Worm (Caenorhabditis elegans) whole organism, mixed stage, embryonic: Measurements from ENCODE around the gene srh-25.
A peak's percentile ranks its signal among the peaks of the same experiment; 100 is the strongest.

Source experiments
- M03D4.4 ChIP-seq: sonication (generic microtip); optimal IDR thresholded peaks from 2 replicates; lab custom pipeline; 2017; ENCODE audit warnings: mild to moderate bottlenecking, missing genetic modification characterization, missing compliant biosample characterization
- bed-3 ChIP-seq: fragments of 200-800 bp; sonication (Bioruptor generic); optimal IDR thresholded peaks from 3 replicates; lab custom pipeline; 2018; ENCODE audit warnings: mild to moderate bottlenecking, missing genetic modification characterization, moderate library complexity, missing compliant biosample characterization
- blmp-1 ChIP-seq: fragments of 150-350 bp; optimal IDR thresholded peaks from 2 replicates; lab custom pipeline; 2014; ENCODE audit warnings: missing biosample characterization, missing genetic modification characterization
- ceh-39 ChIP-seq: fragments of 150-350 bp; optimal IDR thresholded peaks from 2 replicates; lab custom pipeline; 2014; ENCODE audit warnings: missing biosample characterization, missing genetic modification characterization
- ceh-43 ChIP-seq: fragments of 200-800 bp; sonication (Bioruptor generic); optimal IDR thresholded peaks from 2 replicates; lab custom pipeline; 2018; ENCODE audit warnings: mild to moderate bottlenecking, missing genetic modification characterization, moderate library complexity, missing compliant biosample characterization
- ceh-83 ChIP-seq: fragments of 200-800 bp; sonication (Bioruptor generic); optimal IDR thresholded peaks from 2 replicates; lab custom pipeline; 2018; ENCODE audit warnings: mild to moderate bottlenecking, missing genetic modification characterization, missing compliant biosample characterization
- ces-1 ChIP-seq: fragments of 150-350 bp; optimal IDR thresholded peaks from 2 replicates; lab custom pipeline; 2014; ENCODE audit warnings: missing biosample characterization, missing genetic modification reagents, missing genetic modification characterization
- drap-1 ChIP-seq: fragments of 200-800 bp; sonication (Bioruptor generic); optimal IDR thresholded peaks from 3 replicates; lab custom pipeline; 2018; ENCODE audit warnings: mild to moderate bottlenecking, missing genetic modification characterization, missing compliant biosample characterization
- elt-1 ChIP-seq: sonication (generic microtip); optimal IDR thresholded peaks from 2 replicates; lab custom pipeline; 2017; ENCODE audit warnings: missing genetic modification characterization, mild to moderate bottlenecking, missing compliant biosample characterization, antibody characterized with exemption, moderate library complexity, borderline replicate concordance; ENCODE audit not compliant: insufficient read depth
- flh-1 ChIP-seq: fragments of 200-800 bp; sonication (Bioruptor generic); optimal IDR thresholded peaks from 2 replicates; lab custom pipeline; 2018; ENCODE audit warnings: mild to moderate bottlenecking, missing genetic modification characterization, moderate library complexity, missing compliant biosample characterization
- ham-2 ChIP-seq: fragments of 200-800 bp; sonication (Bioruptor generic); optimal IDR thresholded peaks from 2 replicates; lab custom pipeline; 2018; ENCODE audit warnings: mild to moderate bottlenecking, missing genetic modification characterization, missing compliant biosample characterization
- hlh-1 ChIP-seq: fragments of 150-350 bp; optimal IDR thresholded peaks from 2 replicates; lab custom pipeline; 2014; ENCODE audit warnings: missing biosample characterization, missing genetic modification reagents, missing genetic modification characterization
- lin-13 ChIP-seq: fragments of 150-350 bp; optimal IDR thresholded peaks from 2 replicates; lab custom pipeline; 2014; ENCODE audit warnings: missing biosample characterization, missing genetic modification characterization
- lin-32 ChIP-seq: fragments of 200-800 bp; sonication (Bioruptor generic); optimal IDR thresholded peaks from 2 replicates; lab custom pipeline; 2018; ENCODE audit warnings: mild to moderate bottlenecking, missing genetic modification characterization, missing compliant biosample characterization
- lsy-2 ChIP-seq: fragments of 150-350 bp; optimal IDR thresholded peaks from 2 replicates; lab custom pipeline; 2014; ENCODE audit warnings: missing biosample characterization, missing genetic modification characterization
- mab-5 ChIP-seq: fragments of 150-350 bp; optimal IDR thresholded peaks from 2 replicates; lab custom pipeline; 2014; ENCODE audit warnings: missing biosample characterization, missing genetic modification characterization
- mep-1 ChIP-seq: fragments of 150-350 bp; optimal IDR thresholded peaks from 2 replicates; lab custom pipeline; 2017; ENCODE audit warnings: missing biosample characterization, missing genetic modification reagents, missing genetic modification characterization, inconsistent platforms
- mls-2 ChIP-seq: sonication (generic microtip); optimal IDR thresholded peaks from 2 replicates; lab custom pipeline; 2016; ENCODE audit warnings: mild to moderate bottlenecking, missing genetic modification characterization, moderate library complexity, missing compliant biosample characterization
- nhr-12 ChIP-seq: fragments of 150-350 bp; optimal IDR thresholded peaks from 2 replicates; lab custom pipeline; 2014; ENCODE audit warnings: missing biosample characterization, missing genetic modification characterization
- nhr-2 ChIP-seq: fragments of 150-350 bp; optimal IDR thresholded peaks from 2 replicates; lab custom pipeline; 2014; ENCODE audit warnings: missing biosample characterization, missing genetic modification characterization
- nhr-237 ChIP-seq: fragments of 150-350 bp; optimal IDR thresholded peaks from 2 replicates; lab custom pipeline; 2014; ENCODE audit warnings: missing biosample characterization, missing genetic modification characterization
- nhr-76 ChIP-seq: sonication (generic microtip); optimal IDR thresholded peaks from 2 replicates; lab custom pipeline; 2017; ENCODE audit warnings: missing biosample characterization, missing genetic modification characterization
- pha-4 ChIP-seq: fragments of 150-350 bp; optimal IDR thresholded peaks from 2 replicates; lab custom pipeline; 2018; ENCODE audit warnings: missing biosample characterization, missing genetic modification reagents, missing genetic modification characterization
- sem-2 ChIP-seq: fragments of 200-800 bp; sonication (Bioruptor generic); optimal IDR thresholded peaks from 2 replicates; lab custom pipeline; 2018; ENCODE audit warnings: mild to moderate bottlenecking, missing genetic modification characterization, missing compliant biosample characterization
- snpc-4 ChIP-seq: fragments of 150-350 bp; optimal IDR thresholded peaks from 2 replicates; lab custom pipeline; 2014; ENCODE audit warnings: missing biosample characterization, missing genetic modification characterization
- sptf-1 ChIP-seq: sonication (generic microtip); optimal IDR thresholded peaks from 2 replicates; lab custom pipeline; 2017; ENCODE audit warnings: mild to moderate bottlenecking, missing genetic modification characterization, moderate library complexity, missing compliant biosample characterization
- tbx-8 ChIP-seq: fragments of 200-800 bp; sonication (Bioruptor generic); optimal IDR thresholded peaks from 2 replicates; lab custom pipeline; 2018; ENCODE audit warnings: mild to moderate bottlenecking, missing genetic modification characterization, moderate library complexity, missing compliant biosample characterization
- unc-120 ChIP-seq: sonication (generic microtip); optimal IDR thresholded peaks from 2 replicates; lab custom pipeline; 2017; ENCODE audit warnings: missing genetic modification characterization, missing compliant biosample characterization; ENCODE audit not compliant: poor library complexity, severe bottlenecking
- unc-39 ChIP-seq: fragments of 150-350 bp; optimal IDR thresholded peaks from 2 replicates; lab custom pipeline; 2014; ENCODE audit warnings: missing biosample characterization, missing genetic modification characterization
- zip-8 ChIP-seq: fragments of 150-350 bp; optimal IDR thresholded peaks from 2 replicates; lab custom pipeline; 2014; ENCODE audit warnings: missing biosample characterization, missing genetic modification characterization
- ztf-11 ChIP-seq: fragments of 150-350 bp; optimal IDR thresholded peaks from 2 replicates; lab custom pipeline; 2014; ENCODE audit warnings: missing biosample characterization, missing genetic modification characterization

srh-25 gene

ce11 chrV:12421360-12421759 lies 12.3 kb downstream of the srh-25 start:
- TF ChIP-seq nhr-237 (tag; lab: Kevin White, UChicago), result no peak
- TF ChIP-seq ces-1 (GFP tag; lab: Kevin White, UChicago), result peak; percentile 74

DNA sequence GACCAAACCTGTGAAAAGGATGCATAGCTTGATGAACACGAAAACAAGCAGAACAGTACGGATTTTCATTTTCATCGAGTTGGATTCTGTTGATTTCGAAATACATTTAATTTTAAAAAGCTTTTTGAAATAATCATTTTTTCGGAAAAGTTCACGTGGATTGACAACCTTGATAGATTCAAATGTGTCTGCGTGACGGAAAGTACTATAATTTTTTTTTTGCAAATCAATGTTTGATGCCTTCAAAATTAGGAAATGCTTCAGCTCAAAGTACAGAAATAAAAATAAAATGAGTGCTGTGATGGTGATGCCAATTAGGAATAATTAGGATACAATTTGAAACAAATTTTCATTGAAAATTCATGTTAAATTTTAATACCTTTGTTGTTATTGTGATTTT lies 12.8 kb downstream of the srh-25 start, which contains the start of gene C54D10.4:
Gene C54D10.4 (minus strand): TSS at position 101 of the 400 bp plus-strand sequence.
- TF ChIP-seq nhr-2, result no peak
- TF ChIP-seq mep-1 (tag; lab: Kevin White, UChicago), result no peak
- TF ChIP-seq ham-2, result no peak
- TF ChIP-seq lin-13 (tag; lab: Kevin White, UChicago), result no peak
- TF ChIP-seq unc-120 (tag; lab: Kevin White, UChicago), result no peak
- no peak for TF ChIP-seq pha-4 (tag; lab: Kevin White, UChicago)
- no peak for TF ChIP-seq sptf-1 (tag; lab: Kevin White, UChicago)
- no peak for TF ChIP-seq lin-32 (GFP tag; lab: Kevin White, UChicago)
- no peak for TF ChIP-seq M03D4.4 (tag; lab: Kevin White, UChicago)
- TF ChIP-seq blmp-1, result no peak

DNA sequence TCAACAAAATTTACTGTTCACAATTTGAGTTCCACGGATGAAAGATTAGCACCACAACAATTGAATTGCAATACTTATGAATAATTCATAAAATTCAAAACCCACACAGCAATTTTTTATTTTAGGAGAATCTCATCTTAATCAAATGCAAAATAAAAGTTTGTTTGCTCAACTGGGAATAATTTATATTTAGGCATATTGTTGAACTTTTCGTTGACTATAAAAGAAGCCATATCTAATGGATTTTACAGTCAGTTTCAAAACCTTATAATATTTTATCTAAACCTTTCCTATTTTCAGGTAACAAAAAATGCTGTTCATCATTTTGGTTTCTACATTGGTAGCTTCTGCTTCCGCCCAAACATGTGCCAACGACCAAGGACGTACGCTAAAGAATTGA lies 15.3 kb downstream of the srh-25 start, which contains the start of gene C54D10.3:
Gene C54D10.3 (plus strand): TSS at position 301 of the 400 bp plus-strand sequence.
- TF ChIP-seq ham-2, result no peak
- no peak for TF ChIP-seq mab-5 (tag; lab: Kevin White, UChicago)
- TF ChIP-seq bed-3 (GFP tag; lab: Kevin White, UChicago), result no peak
- no peak for TF ChIP-seq nhr-12 (tag; lab: Kevin White, UChicago)
- no peak for TF ChIP-seq zip-8
- TF ChIP-seq mls-2 (tag; lab: Kevin White, UChicago), result no peak
- no peak for TF ChIP-seq ztf-11 (tag; lab: Kevin White, UChicago)
- no peak for TF ChIP-seq tbx-8 (GFP tag; lab: Kevin White, UChicago)
- TF ChIP-seq hlh-1 (tag; lab: Kevin White, UChicago), result no peak
- TF ChIP-seq M03D4.4 (tag; lab: Kevin White, UChicago), result no peak
- TF ChIP-seq flh-1 (GFP tag; lab: Kevin White, UChicago), result no peak
- no peak for TF ChIP-seq nhr-2
- TF ChIP-seq elt-1, result no peak

- no peak for TF ChIP-seq tbx-8 (GFP tag; lab: Kevin White, UChicago)
- no peak for TF ChIP-seq ztf-11 (tag; lab: Kevin White, UChicago)
- TF ChIP-seq nhr-76, result no peak
- no peak for TF ChIP-seq sptf-1 (tag; lab: Kevin White, UChicago)
- no peak for TF ChIP-seq mab-5 (tag; lab: Kevin White, UChicago)
- TF ChIP-seq ceh-43 (GFP tag; lab: Kevin White, UChicago), result no peak
- TF ChIP-seq blmp-1, result no peak
- TF ChIP-seq unc-120 (tag; lab: Kevin White, UChicago), result no peak
- TF ChIP-seq unc-39 (tag; lab: Kevin White, UChicago), result no peak
These were observed 16.3 kb downstream of the srh-25 start, which contains the start of gene cdr-3 for ce11 chrV:12417277-12417676. Gene cdr-3 (minus strand): TSS chrV:12417377.

ce11 chrV:12415656-12416055 lies 18.0 kb downstream of the srh-25 start, which contains the start of gene cdr-2:
Gene cdr-2 (minus strand): TSS chrV:12415709.
- TF ChIP-seq ceh-83 (GFP tag; lab: Kevin White, UChicago) (no peak), ztf-11 (tag; lab: Kevin White, UChicago) (no peak), tbx-8 (GFP tag; lab: Kevin White, UChicago) (no peak), nhr-2 (no peak), blmp-1 (no peak), sptf-1 (tag; lab: Kevin White, UChicago) (no peak), elt-1 (no peak), unc-120 (tag; lab: Kevin White, UChicago) (no peak), nhr-76 (no peak), drap-1 (GFP tag; lab: Kevin White, UChicago) (no peak), hlh-1 (tag; lab: Kevin White, UChicago) (no peak), lsy-2 (tag; lab: Kevin White, UChicago) (no peak), pha-4 (tag; lab: Kevin White, UChicago) (no peak), snpc-4 (tag; lab: Kevin White, UChicago) (no peak), ceh-43 (GFP tag; lab: Kevin White, UChicago) (no peak), unc-39 (tag; lab: Kevin White, UChicago) (no peak), bed-3 (GFP tag; lab: Kevin White, UChicago) (no peak), ceh-39 (tag; lab: Kevin White, UChicago) (no peak), sem-2 (GFP tag; lab: Kevin White, UChicago) (no peak)
